Fruit fly (Drosophila melanogaster) whole organism, embryonic: Measurements from ENCODE around the gene AP-2alpha.

ENCODE experiments used
- Asciz ChIP-seq: fragments of 200-800 bp; sonication (Bioruptor generic); optimal IDR thresholded peaks from 2 replicates; lab custom pipeline; 2017; ENCODE audit warnings: missing biosample characterization, mild to moderate bottlenecking, missing genetic modification characterization, missing genetic modification reagents
- B-H1 ChIP-seq: fragments of 200-800 bp; sonication (Bioruptor generic); IDR thresholded peaks from 3 replicates; pipeline ENCODE4 v1.3.6; 2022; ENCODE audit warnings: missing biosample characterization, missing genetic modification characterization
- CG10366 ChIP-seq: fragments of 200-800 bp; sonication (Bioruptor generic); IDR thresholded peaks from 2 replicates; pipeline ENCODE4 v1.3.6; 2022; ENCODE audit warnings: missing biosample characterization, missing genetic modification characterization
- CG11093 ChIP-seq: fragments of 200-800 bp; sonication (Bioruptor generic); IDR thresholded peaks from 3 replicates; pipeline ENCODE4 v1.3.6; 2022; ENCODE audit warnings: missing biosample characterization, missing genetic modification characterization
- CG11247 ChIP-seq: fragments of 200-800 bp; sonication (Bioruptor generic); IDR thresholded peaks from 2 replicates; pipeline ENCODE4 v1.3.6; 2022; ENCODE audit warnings: missing biosample characterization, missing genetic modification characterization
- CG1233 ChIP-seq: fragments of 200-800 bp; sonication (Bioruptor generic); optimal IDR thresholded peaks from 4 replicates; lab custom pipeline; 2018; ENCODE audit warnings: missing biosample characterization, mild to moderate bottlenecking, missing genetic modification characterization
- CG12744 ChIP-seq: fragments of 200-800 bp; sonication (Bioruptor generic); optimal IDR thresholded peaks from 2 replicates; lab custom pipeline; 2016; ENCODE audit warnings: missing biosample characterization, missing genetic modification characterization
- CG13775 ChIP-seq: fragments of 200-800 bp; sonication (Bioruptor generic); optimal IDR thresholded peaks from 3 replicates; lab custom pipeline; 2017; ENCODE audit warnings: missing biosample characterization, mild to moderate bottlenecking, missing genetic modification characterization
- CG15073 ChIP-seq: fragments of 200-800 bp; sonication (Bioruptor generic); optimal IDR thresholded peaks from 2 replicates; lab custom pipeline; 2016; ENCODE audit warnings: missing biosample characterization, missing genetic modification characterization
- CG17568 ChIP-seq: fragments of 200-800 bp; sonication (Bioruptor generic); optimal IDR thresholded peaks from 2 replicates; lab custom pipeline; 2018; ENCODE audit warnings: missing biosample characterization, mild to moderate bottlenecking, missing genetic modification characterization, moderate library complexity
- CG17802 ChIP-seq: fragments of 200-800 bp; sonication (Bioruptor generic); optimal IDR thresholded peaks from 2 replicates; lab custom pipeline; 2018; ENCODE audit warnings: missing biosample characterization, mild to moderate bottlenecking, missing genetic modification characterization, moderate library complexity
- CG17912 ChIP-seq: fragments of 200-800 bp; sonication (Bioruptor generic); optimal IDR thresholded peaks from 2 replicates; lab custom pipeline; 2018; ENCODE audit warnings: missing biosample characterization, mild to moderate bottlenecking, missing genetic modification characterization
- CG2116 ChIP-seq: fragments of 200-800 bp; sonication (Bioruptor generic); optimal IDR thresholded peaks from 3 replicates; lab custom pipeline; 2018; ENCODE audit warnings: missing biosample characterization, mild to moderate bottlenecking, missing genetic modification characterization
- CG31441 ChIP-seq: fragments of 200-800 bp; sonication (Bioruptor generic); IDR thresholded peaks from 2 replicates; pipeline ENCODE4 v1.3.6; 2022; ENCODE audit warnings: missing biosample characterization, missing genetic modification characterization
- CG33213 ChIP-seq: fragments of 200-800 bp; sonication (Bioruptor generic); optimal IDR thresholded peaks from 3 replicates; lab custom pipeline; 2016; ENCODE audit warnings: missing biosample characterization, missing genetic modification characterization
- CG4617 ChIP-seq: fragments of 200-800 bp; sonication (Bioruptor generic); optimal IDR thresholded peaks from 3 replicates; lab custom pipeline; 2016; ENCODE audit warnings: missing biosample characterization, missing genetic modification characterization, borderline replicate concordance
- CG7556 ChIP-seq: fragments of 200-800 bp; sonication (Bioruptor generic); optimal IDR thresholded peaks from 2 replicates; lab custom pipeline; 2017; ENCODE audit warnings: missing biosample characterization, mild to moderate bottlenecking, missing genetic modification characterization
- CG8924 ChIP-seq: fragments of 200-800 bp; optimal IDR thresholded peaks from 3 replicates; lab custom pipeline; 2019; ENCODE audit warnings: missing biosample characterization, mild to moderate bottlenecking, missing genetic modification characterization, moderate library complexity
- Dfd ChIP-seq, 2 experiments: fragments of >200 bp; optimal IDR thresholded peaks; 2 replicates each; lab custom pipeline; 2017; ENCODE audit warnings: missing biosample characterization in 2 of 2, missing genetic modification characterization in 2 of 2
- Dll ChIP-seq: fragments of 200-800 bp; sonication (Bioruptor generic); IDR thresholded peaks from 4 replicates; pipeline ENCODE4 v1.3.6; 2022; ENCODE audit warnings: missing biosample characterization, missing genetic modification characterization; ENCODE audit not compliant: partially characterized antibody
- Fer2 ChIP-seq: fragments of 200-800 bp; sonication (Bioruptor generic); optimal IDR thresholded peaks from 2 replicates; lab custom pipeline; 2018; ENCODE audit warnings: missing biosample characterization, mild to moderate bottlenecking, missing genetic modification characterization, moderate library complexity
- HLH4C ChIP-seq: fragments of 200-800 bp; sonication (Bioruptor generic); IDR thresholded peaks from 3 replicates; pipeline ENCODE4 v1.3.6; 2022; ENCODE audit warnings: missing biosample characterization, missing genetic modification characterization; ENCODE audit not compliant: partially characterized antibody
- HLH54F ChIP-seq: fragments of 200-800 bp; sonication (Bioruptor generic); optimal IDR thresholded peaks from 3 replicates; lab custom pipeline; 2016; ENCODE audit warnings: missing biosample characterization, missing genetic modification characterization
- Hr39 ChIP-seq: fragments of >200 bp; optimal IDR thresholded peaks from 2 replicates; lab custom pipeline; 2017
- NK7.1 ChIP-seq: fragments of 200-800 bp; sonication (Bioruptor generic); optimal IDR thresholded peaks from 3 replicates; lab custom pipeline; 2016; ENCODE audit warnings: missing biosample characterization, missing genetic modification characterization
- PHDP ChIP-seq: fragments of 200-800 bp; sonication (Bioruptor generic); optimal IDR thresholded peaks from 3 replicates; lab custom pipeline; 2018; ENCODE audit warnings: missing biosample characterization, mild to moderate bottlenecking, missing genetic modification characterization, moderate library complexity
- Poxn ChIP-seq: fragments of 200-800 bp; sonication (Bioruptor generic); IDR thresholded peaks from 2 replicates; pipeline ENCODE4 v1.3.6; 2022; ENCODE audit warnings: missing biosample characterization, missing genetic modification characterization
- Sin3A ChIP-seq: fragments of >200 bp; optimal IDR thresholded peaks from 2 replicates; lab custom pipeline; 2018
- Sox102F ChIP-seq: fragments of 200-800 bp; sonication (Bioruptor generic); optimal IDR thresholded peaks from 2 replicates; lab custom pipeline; 2018; ENCODE audit warnings: missing biosample characterization, mild to moderate bottlenecking, missing genetic modification characterization, moderate library complexity
- Stat92E ChIP-seq, 3 experiments: fragments of >200 bp in 2 of 3; fragments of 200-800 bp in 1 of 3; sonication (Bioruptor generic) in 1 of 3; optimal IDR thresholded peaks; 2 replicates each; lab custom pipeline; 2017 to 2019; ENCODE audit warnings: missing biosample characterization in 3 of 3, missing genetic modification characterization in 3 of 3, mild to moderate bottlenecking in 1 of 3, moderate library complexity in 1 of 3
- Tbp ChIP-seq: fragments of >200 bp; optimal IDR thresholded peaks from 2 replicates; lab custom pipeline; 2018; ENCODE audit warnings: missing biosample characterization, missing genetic modification characterization
- Trl ChIP-seq, 3 experiments: fragments of >200 bp in 2 of 3; fragments of 200-800 bp in 1 of 3; sonication (Bioruptor generic) in 1 of 3; optimal IDR thresholded peaks; 2 replicates in 1 of 3; 3 replicates in 2 of 3; lab custom pipeline; 2016 to 2017; ENCODE audit warnings: missing biosample characterization in 1 of 3, missing genetic modification characterization in 1 of 3
- Xrp1 ChIP-seq: fragments of 200-800 bp; sonication (Bioruptor generic); IDR thresholded peaks from 2 replicates; pipeline ENCODE4 v1.3.6; 2022; ENCODE audit warnings: missing biosample characterization, missing genetic modification characterization
- az2 ChIP-seq: fragments of 200-800 bp; sonication (Bioruptor generic); optimal IDR thresholded peaks from 3 replicates; lab custom pipeline; 2016; ENCODE audit warnings: missing biosample characterization, missing genetic modification characterization
- chif ChIP-seq, 2 experiments: fragments of 200-800 bp; sonication (Bioruptor generic); optimal IDR thresholded peaks; 3 replicates each; lab custom pipeline; 2016; ENCODE audit warnings: missing biosample characterization in 2 of 2, missing genetic modification characterization in 2 of 2
- croc ChIP-seq: fragments of 200-800 bp; sonication (Bioruptor generic); conservative IDR thresholded peaks from 3 replicates; pipeline ENCODE4 v1.3.6; 2022; ENCODE audit warnings: missing biosample characterization, missing genetic modification characterization
- danr ChIP-seq: fragments of 200-800 bp; sonication (Bioruptor generic); IDR thresholded peaks from 2 replicates; pipeline ENCODE4 v1.3.6; 2022; ENCODE audit warnings: missing biosample characterization, missing genetic modification characterization
- disco-r ChIP-seq: fragments of 200-800 bp; sonication (Bioruptor generic); optimal IDR thresholded peaks from 2 replicates; lab custom pipeline; 2016; ENCODE audit warnings: missing biosample characterization, missing genetic modification characterization
- dpn ChIP-seq, 2 experiments: fragments of 200-800 bp; sonication (Bioruptor generic); optimal IDR thresholded peaks; 3 replicates each; lab custom pipeline; 2016; ENCODE audit warnings: missing biosample characterization in 2 of 2, missing genetic modification characterization in 2 of 2
- fd3F ChIP-seq: fragments of 200-800 bp; sonication (Bioruptor generic); optimal IDR thresholded peaks from 2 replicates; lab custom pipeline; 2018; ENCODE audit warnings: missing biosample characterization, mild to moderate bottlenecking, missing genetic modification characterization, moderate library complexity
- fd96Cb ChIP-seq: fragments of 200-800 bp; sonication (Bioruptor generic); optimal IDR thresholded peaks from 2 replicates; lab custom pipeline; 2018; ENCODE audit warnings: missing biosample characterization, mild to moderate bottlenecking, missing genetic modification characterization, moderate library complexity
- gfzf ChIP-seq: fragments of 200-800 bp; sonication (Bioruptor generic); optimal IDR thresholded peaks from 2 replicates; lab custom pipeline; 2016; ENCODE audit warnings: missing biosample characterization, mild to moderate bottlenecking, missing genetic modification characterization, moderate library complexity
- inv ChIP-seq: fragments of 200-800 bp; sonication (Bioruptor generic); IDR thresholded peaks from 2 replicates; pipeline ENCODE4 v1.3.6; 2022; ENCODE audit warnings: missing biosample characterization, missing genetic modification characterization; ENCODE audit not compliant: partially characterized antibody
- kni ChIP-seq: fragments of 200-800 bp; sonication (Bioruptor generic); optimal IDR thresholded peaks from 3 replicates; lab custom pipeline; 2017; ENCODE audit warnings: mild to moderate bottlenecking, missing biosample characterization, missing genetic modification reagents, missing genetic modification characterization
- lilli ChIP-seq: fragments of 200-800 bp; sonication (Bioruptor generic); optimal IDR thresholded peaks from 3 replicates; lab custom pipeline; 2016; ENCODE audit warnings: missing biosample characterization, missing genetic modification characterization
- odd ChIP-seq: fragments of 200-800 bp; sonication (Bioruptor generic); optimal IDR thresholded peaks from 2 replicates; lab custom pipeline; 2017; ENCODE audit warnings: missing biosample characterization, mild to moderate bottlenecking, missing genetic modification characterization
- org-1 ChIP-seq: fragments of 200-800 bp; sonication (Bioruptor generic); optimal IDR thresholded peaks from 2 replicates; lab custom pipeline; 2017; ENCODE audit warnings: missing biosample characterization, missing genetic modification characterization
- pros ChIP-seq: fragments of 200-800 bp; sonication (Bioruptor generic); optimal IDR thresholded peaks from 3 replicates; lab custom pipeline; 2019; ENCODE audit warnings: missing biosample characterization, mild to moderate bottlenecking, missing genetic modification characterization, moderate library complexity
- pum ChIP-seq: fragments of 200-800 bp; sonication (Bioruptor generic); optimal IDR thresholded peaks from 2 replicates; lab custom pipeline; 2016; ENCODE audit warnings: missing biosample characterization, missing genetic modification characterization
- sisA ChIP-seq: fragments of 200-800 bp; sonication (Bioruptor generic); IDR thresholded peaks from 2 replicates; pipeline ENCODE4 v1.3.6; 2022; ENCODE audit warnings: missing biosample characterization, missing genetic modification characterization
- tgo ChIP-seq: fragments of 200-800 bp; sonication (Bioruptor generic); IDR thresholded peaks from 3 replicates; pipeline ENCODE4 v1.3.6; 2022; ENCODE audit warnings: missing biosample characterization, missing genetic modification characterization
- tin ChIP-seq: fragments of 200-800 bp; sonication (Bioruptor generic); optimal IDR thresholded peaks from 3 replicates; lab custom pipeline; 2016; ENCODE audit warnings: missing biosample characterization, missing genetic modification characterization

AP-2alpha gene

DNA sequence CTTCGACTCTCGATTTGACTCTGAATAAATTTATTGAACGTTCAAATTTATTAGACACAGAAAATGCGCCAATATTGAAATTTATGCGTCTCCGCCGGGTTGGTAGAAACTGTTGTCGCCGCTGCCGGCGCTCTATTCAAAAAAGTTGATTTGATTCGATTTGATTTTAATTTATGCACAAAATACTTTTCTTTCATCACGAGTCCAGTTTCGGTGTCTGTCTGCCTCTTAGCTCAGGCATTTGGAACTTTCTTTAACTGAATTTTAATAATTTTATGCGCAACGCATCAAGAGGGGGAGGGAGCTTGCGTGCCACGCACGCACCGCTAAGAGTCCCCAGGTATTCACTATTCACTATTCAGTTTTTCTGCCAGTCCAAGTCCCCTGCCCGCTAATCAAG lies 22.9 kb upstream of the AP-2alpha start (continued):
- TF ChIP-seq lilli (GFP tag; lab: Kevin White, UChicago) = no peak
- no peak for TF ChIP-seq Dll (GFP tag; lab: Robert Waterston, UW)
- TF ChIP-seq B-H1 (GFP tag; lab: Robert Waterston, UW) = no peak
- TF ChIP-seq PHDP (tag; lab: Kevin White, UChicago) = no peak
- TF ChIP-seq az2 = no peak
- no peak for TF ChIP-seq fd96Cb (tag; lab: Kevin White, UChicago)
- TF ChIP-seq gfzf (GFP tag; lab: Kevin White, UChicago) = no peak
- TF ChIP-seq CG33213 = no peak
- TF ChIP-seq CG15073 (GFP tag; lab: Kevin White, UChicago) = no peak
- no peak for TF ChIP-seq HLH4C
- no peak for TF ChIP-seq odd
- TF ChIP-seq kni (GFP tag; lab: Kevin White, UChicago) = peak; percentile 4
- no peak for TF ChIP-seq Sox102F (GFP tag; lab: Kevin White, UChicago)
- TF ChIP-seq Stat92E (GFP tag; optimal IDR thresholded peaks at IDR 0.05; lab: Kevin White, UChicago) = no peak
- no peak for TF ChIP-seq CG8924
- no peak for TF ChIP-seq CG31441 (GFP tag; lab: Robert Waterston, UW)
- no peak for TF ChIP-seq danr (GFP tag; lab: Robert Waterston, UW)
- TF ChIP-seq Dfd (GFP tag; optimal IDR thresholded peaks at IDR 0.05; lab: Kevin White, UChicago) = no peak
- TF ChIP-seq Tbp (GFP tag; lab: Kevin White, UChicago) = no peak
- TF ChIP-seq pum (GFP tag; lab: Kevin White, UChicago) = no peak
- TF ChIP-seq dpn (GFP tag; optimal IDR thresholded peaks at IDR 0.05; lab: Kevin White, UChicago) = no peak
- no peak for TF ChIP-seq CG7556
- 0 out of 2 replicates have a peak, but pooled peaks have one; percentile 8 for TF ChIP-seq CG11247 (GFP tag; lab: Robert Waterston, UW)
- TF ChIP-seq pros (GFP tag; lab: Kevin White, UChicago) = peak; percentile 55
- TF ChIP-seq fd3F (GFP tag; lab: Kevin White, UChicago) = no peak

dm6 chr2L:435311-435806 lies 20.8 kb upstream of the AP-2alpha start:
- TF ChIP-seq Sin3A (lab: Kevin White, UChicago) = no peak
- TF ChIP-seq Hr39 (lab: Kevin White, UChicago) = no peak
- no peak for TF ChIP-seq disco-r (GFP tag; lab: Kevin White, UChicago)
- peak; percentile 49; the same call in 2 of the 3 replicates for TF ChIP-seq tgo (GFP tag; lab: Robert Waterston, UW)
- TF ChIP-seq org-1 (GFP tag; lab: Kevin White, UChicago) = no peak
- TF ChIP-seq croc (GFP tag; lab: Robert Waterston, UW) = no peak
- TF ChIP-seq HLH54F (GFP tag; lab: Kevin White, UChicago) = no peak
- TF ChIP-seq B-H1 (GFP tag; lab: Robert Waterston, UW) = no peak
- no peak for TF ChIP-seq Trl (optimal IDR thresholded peaks at IDR 0.05; lab: Kevin White, UChicago)
- TF ChIP-seq Trl (GFP tag; optimal IDR thresholded peaks at IDR 0.05; lab: Kevin White, UChicago) = no peak
- TF ChIP-seq CG17912 (GFP tag; lab: Kevin White, UChicago) = no peak
- no peak for TF ChIP-seq CG1233 (GFP tag; lab: Kevin White, UChicago)
- no peak for TF ChIP-seq CG13775 (GFP tag; lab: Kevin White, UChicago)
- TF ChIP-seq Fer2 (tag; lab: Kevin White, UChicago) = no peak
- no peak for TF ChIP-seq CG17802 (tag; lab: Kevin White, UChicago)
- TF ChIP-seq CG11093 (GFP tag; lab: Robert Waterston, UW) = no peak
- TF ChIP-seq tin (GFP tag; lab: Kevin White, UChicago) = no peak
- TF ChIP-seq CG17568 (GFP tag; lab: Kevin White, UChicago) = no peak
- peak; percentile 36; the same call in 1 of the 2 replicates for TF ChIP-seq Xrp1
- TF ChIP-seq NK7.1 (GFP tag; lab: Kevin White, UChicago) = no peak
- no peak for TF ChIP-seq CG12744 (GFP tag; lab: Kevin White, UChicago)
- no peak for TF ChIP-seq CG10366 (GFP tag; lab: Robert Waterston, UW)
- no peak for TF ChIP-seq Poxn (GFP tag; lab: Robert Waterston, UW)
- no peak for TF ChIP-seq chif (GFP tag; optimal IDR thresholded peaks at IDR 0.05; lab: Kevin White, UChicago)
- TF ChIP-seq inv (GFP tag; lab: Robert Waterston, UW) = no peak
- TF ChIP-seq sisA = no peak
- TF ChIP-seq Asciz (GFP tag; lab: Kevin White, UChicago) = peak; percentile 34
- TF ChIP-seq CG2116 = no peak
- no peak for TF ChIP-seq CG4617 (GFP tag; lab: Kevin White, UChicago)
